Worm (Caenorhabditis elegans): ENCODE results near the gene lgc-48.

DNA sequence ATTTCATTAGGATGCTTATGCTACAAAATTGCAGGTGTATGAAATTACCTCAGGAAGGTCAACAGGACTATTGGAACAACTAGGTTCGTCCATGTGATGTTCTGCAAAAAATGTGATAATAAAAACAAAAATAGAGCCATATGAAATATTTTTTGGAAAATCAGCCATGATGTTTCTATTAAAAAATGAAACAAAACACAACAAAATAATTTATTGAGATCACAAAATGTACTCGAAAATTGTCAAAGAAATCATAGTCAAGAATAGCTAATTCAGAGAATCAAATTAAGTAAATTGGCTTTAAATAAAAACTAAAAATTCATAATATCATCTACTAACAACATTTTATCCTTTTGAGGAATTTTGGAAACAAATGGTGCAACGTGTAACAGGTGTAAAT, 9.1 kb upstream of the lgc-48 start, which contains the start of gene nhr-129:
- TF ChIP-seq nhr-237 (tag; optimal IDR thresholded peaks at IDR 0.05) (no peak), ztf-4 (tag; optimal IDR thresholded peaks at IDR 0.05) (no peak), nhr-11 (tag; optimal IDR thresholded peaks at IDR 0.05) (no peak), nhr-77 (tag; optimal IDR thresholded peaks at IDR 0.05) (no peak), elt-2 (tag; optimal IDR thresholded peaks at IDR 0.05) (no peak), zag-1 (tag; optimal IDR thresholded peaks at IDR 0.05) (no peak), lin-39 (tag; optimal IDR thresholded peaks at IDR 0.05) (no peak), nhr-76 (tag; optimal IDR thresholded peaks at IDR 0.05) (no peak), nhr-43 (tag; optimal IDR thresholded peaks at IDR 0.05; ENCODE audit: poor library complexity, severe bottlenecking) (no peak)

Measured in whole organism, L3 larva.